Fruit fly (Drosophila melanogaster) whole organism, embryonic: ENCODE data around the gene arx.
A peak's percentile ranks its signal among the peaks of the same experiment; 100 is the strongest.

Experiments
- ATbp ChIP-seq: fragments of 200-800 bp; sonication (Bioruptor generic); optimal IDR thresholded peaks from 2 replicates; lab custom pipeline; 2017; ENCODE audit warnings: missing biosample characterization, mild to moderate bottlenecking, missing genetic modification characterization, missing genetic modification reagents
- C15 ChIP-seq: fragments of 200-800 bp; sonication (Bioruptor generic); IDR thresholded peaks from 3 replicates; pipeline ENCODE4 v1.3.6; 2022; ENCODE audit warnings: missing biosample characterization, missing genetic modification characterization
- CG10654 ChIP-seq: fragments of 200-800 bp; sonication (Bioruptor generic); optimal IDR thresholded peaks from 2 replicates; lab custom pipeline; 2016; ENCODE audit warnings: missing biosample characterization, missing genetic modification characterization
- CG12659 ChIP-seq: fragments of 200-800 bp; sonication (Bioruptor generic); optimal IDR thresholded peaks from 3 replicates; lab custom pipeline; 2017; ENCODE audit warnings: mild to moderate bottlenecking, missing biosample characterization, missing genetic modification reagents, missing genetic modification characterization
- CG13287 ChIP-seq: fragments of 200-800 bp; sonication (Bioruptor generic); IDR thresholded peaks from 2 replicates; pipeline ENCODE4 v1.3.6; 2022; ENCODE audit warnings: missing biosample characterization, missing genetic modification characterization; ENCODE audit not compliant: partially characterized antibody
- CG13624 ChIP-seq: fragments of 200-800 bp; sonication (Bioruptor generic); optimal IDR thresholded peaks from 2 replicates; lab custom pipeline; 2016; ENCODE audit warnings: missing biosample characterization, missing genetic modification characterization
- CG13775 ChIP-seq: fragments of 200-800 bp; sonication (Bioruptor generic); optimal IDR thresholded peaks from 3 replicates; lab custom pipeline; 2017; ENCODE audit warnings: missing biosample characterization, mild to moderate bottlenecking, missing genetic modification characterization
- CG15601 ChIP-seq: fragments of 200-800 bp; sonication (Bioruptor generic); optimal IDR thresholded peaks from 3 replicates; lab custom pipeline; 2019; ENCODE audit warnings: missing biosample characterization, mild to moderate bottlenecking, missing genetic modification characterization, moderate library complexity
- CG17186 ChIP-seq: fragments of 200-800 bp; sonication (Bioruptor generic); optimal IDR thresholded peaks from 3 replicates; lab custom pipeline; 2017; ENCODE audit warnings: missing biosample characterization, missing genetic modification reagents, missing genetic modification characterization
- CG17612 ChIP-seq: fragments of 200-800 bp; sonication (Bioruptor generic); IDR thresholded peaks from 2 replicates; pipeline ENCODE4 v1.3.6; 2022; ENCODE audit warnings: missing biosample characterization, missing genetic modification characterization
- CG1792 ChIP-seq: fragments of 200-800 bp; sonication (Bioruptor generic); optimal IDR thresholded peaks from 2 replicates; lab custom pipeline; 2016; ENCODE audit warnings: missing biosample characterization, missing genetic modification characterization
- CG32767 ChIP-seq: fragments of 200-800 bp; sonication (Bioruptor generic); IDR thresholded peaks from 2 replicates; pipeline ENCODE4 v1.3.6; 2022; ENCODE audit warnings: missing biosample characterization, missing genetic modification characterization
- CG3407 ChIP-seq: fragments of 200-800 bp; sonication (Bioruptor generic); optimal IDR thresholded peaks from 2 replicates; lab custom pipeline; 2018; ENCODE audit warnings: missing biosample characterization, mild to moderate bottlenecking, missing genetic modification characterization
- CG4707 ChIP-seq: fragments of 200-800 bp; sonication (Bioruptor generic); optimal IDR thresholded peaks from 2 replicates; lab custom pipeline; 2018; ENCODE audit warnings: missing biosample characterization, mild to moderate bottlenecking, missing genetic modification characterization, moderate library complexity
- CG4730 ChIP-seq: fragments of 200-800 bp; sonication (Bioruptor generic); IDR thresholded peaks from 2 replicates; pipeline ENCODE4 v1.3.6; 2022; ENCODE audit warnings: missing biosample characterization, missing genetic modification characterization
- CG6254 ChIP-seq: fragments of 200-800 bp; sonication (Bioruptor generic); optimal IDR thresholded peaks from 3 replicates; lab custom pipeline; 2017; ENCODE audit warnings: mild to moderate bottlenecking, missing biosample characterization, missing genetic modification reagents, missing genetic modification characterization
- CG6272 ChIP-seq: fragments of 200-800 bp; sonication (Bioruptor generic); IDR thresholded peaks from 2 replicates; pipeline ENCODE4 v1.3.6; 2022; ENCODE audit warnings: missing biosample characterization, missing genetic modification characterization
- CG7928 ChIP-seq: fragments of 200-800 bp; sonication (Bioruptor generic); optimal IDR thresholded peaks from 2 replicates; lab custom pipeline; 2017; ENCODE audit warnings: missing biosample characterization, mild to moderate bottlenecking, missing genetic modification characterization
- CG8281 ChIP-seq: fragments of 200-800 bp; sonication (Bioruptor generic); optimal IDR thresholded peaks from 2 replicates; lab custom pipeline; 2018; ENCODE audit warnings: missing biosample characterization, mild to moderate bottlenecking, missing genetic modification characterization, moderate library complexity
- CG9727 ChIP-seq: fragments of 200-800 bp; sonication (Bioruptor generic); optimal IDR thresholded peaks from 3 replicates; lab custom pipeline; 2017; ENCODE audit warnings: missing biosample characterization, mild to moderate bottlenecking, missing genetic modification characterization
- D19B ChIP-seq: fragments of 200-800 bp; sonication (Bioruptor generic); optimal IDR thresholded peaks from 2 replicates; lab custom pipeline; 2017; ENCODE audit warnings: missing biosample characterization, mild to moderate bottlenecking, missing genetic modification characterization
- Dref ChIP-seq: fragments of 200-800 bp; sonication (Bioruptor generic); IDR thresholded peaks from 2 replicates; pipeline ENCODE4 v1.3.6; 2022; ENCODE audit warnings: missing biosample characterization, missing genetic modification characterization
- Gug ChIP-seq: fragments of 200-800 bp; sonication (Bioruptor generic); IDR thresholded peaks from 4 replicates; pipeline ENCODE4 v1.3.6; 2022; ENCODE audit warnings: missing biosample characterization, missing genetic modification characterization
- HHEX ChIP-seq: fragments of 200-800 bp; sonication (Bioruptor generic); optimal IDR thresholded peaks from 3 replicates; lab custom pipeline; 2017; ENCODE audit warnings: missing biosample characterization, mild to moderate bottlenecking, missing genetic modification characterization, missing genetic modification reagents
- HLH3B ChIP-seq: fragments of 200-800 bp; sonication (Bioruptor generic); IDR thresholded peaks from 2 replicates; pipeline ENCODE4 v1.3.6; 2022; ENCODE audit warnings: missing biosample characterization, missing genetic modification characterization
- HLH54F ChIP-seq: fragments of 200-800 bp; sonication (Bioruptor generic); optimal IDR thresholded peaks from 3 replicates; lab custom pipeline; 2016; ENCODE audit warnings: missing biosample characterization, missing genetic modification characterization
- HmgZ ChIP-seq: fragments of 200-800 bp; sonication (Bioruptor generic); optimal IDR thresholded peaks from 2 replicates; lab custom pipeline; 2018; ENCODE audit warnings: missing biosample characterization, mild to moderate bottlenecking, missing genetic modification characterization
- Hr39 ChIP-seq: fragments of >200 bp; optimal IDR thresholded peaks from 2 replicates; lab custom pipeline; 2017
- Nf-YB ChIP-seq: fragments of 200-800 bp; sonication (Bioruptor generic); optimal IDR thresholded peaks from 3 replicates; lab custom pipeline; 2019; ENCODE audit warnings: missing biosample characterization, mild to moderate bottlenecking, missing genetic modification characterization, moderate library complexity
- Poxn ChIP-seq: fragments of 200-800 bp; sonication (Bioruptor generic); IDR thresholded peaks from 2 replicates; pipeline ENCODE4 v1.3.6; 2022; ENCODE audit warnings: missing biosample characterization, missing genetic modification characterization
- Rx ChIP-seq: fragments of 200-800 bp; sonication (Bioruptor generic); IDR thresholded peaks from 2 replicates; pipeline ENCODE4 v1.3.6; 2022; ENCODE audit warnings: missing biosample characterization, missing genetic modification characterization
- Sox102F ChIP-seq: fragments of 200-800 bp; sonication (Bioruptor generic); optimal IDR thresholded peaks from 2 replicates; lab custom pipeline; 2018; ENCODE audit warnings: missing biosample characterization, mild to moderate bottlenecking, missing genetic modification characterization, moderate library complexity
- YL-1 ChIP-seq: fragments of 200-800 bp; sonication (Bioruptor generic); optimal IDR thresholded peaks from 3 replicates; lab custom pipeline; 2017; ENCODE audit warnings: missing biosample characterization, mild to moderate bottlenecking, missing genetic modification characterization
- ac ChIP-seq: fragments of 200-800 bp; sonication (Bioruptor generic); optimal IDR thresholded peaks from 3 replicates; lab custom pipeline; 2017; ENCODE audit warnings: missing biosample characterization, mild to moderate bottlenecking, missing genetic modification characterization
- ash1 ChIP-seq: fragments of 200-800 bp; sonication (Bioruptor generic); optimal IDR thresholded peaks from 2 replicates; lab custom pipeline; 2018; ENCODE audit warnings: missing biosample characterization, mild to moderate bottlenecking, missing genetic modification characterization
- dan ChIP-seq: fragments of 200-800 bp; sonication (Bioruptor generic); IDR thresholded peaks from 2 replicates; pipeline ENCODE4 v1.3.6; 2022; ENCODE audit warnings: missing biosample characterization, missing genetic modification characterization
- dimm ChIP-seq: fragments of 200-800 bp; sonication (Bioruptor generic); IDR thresholded peaks from 2 replicates; pipeline ENCODE4 v1.3.6; 2022; ENCODE audit warnings: missing biosample characterization, missing genetic modification characterization
- disco-r ChIP-seq: fragments of 200-800 bp; sonication (Bioruptor generic); optimal IDR thresholded peaks from 2 replicates; lab custom pipeline; 2016; ENCODE audit warnings: missing biosample characterization, missing genetic modification characterization
- gcm2 ChIP-seq: fragments of 200-800 bp; sonication (Bioruptor generic); optimal IDR thresholded peaks from 2 replicates; lab custom pipeline; 2016; ENCODE audit warnings: missing biosample characterization, missing genetic modification characterization
- grn ChIP-seq: fragments of 200-800 bp; sonication (Bioruptor generic); optimal IDR thresholded peaks from 3 replicates; lab custom pipeline; 2017; ENCODE audit warnings: missing biosample characterization, missing genetic modification characterization
- inv ChIP-seq: fragments of 200-800 bp; sonication (Bioruptor generic); IDR thresholded peaks from 2 replicates; pipeline ENCODE4 v1.3.6; 2022; ENCODE audit warnings: missing biosample characterization, missing genetic modification characterization; ENCODE audit not compliant: partially characterized antibody
- klu ChIP-seq: fragments of 200-800 bp; sonication (Bioruptor generic); IDR thresholded peaks from 2 replicates; pipeline ENCODE4 v1.3.6; 2022; ENCODE audit warnings: missing biosample characterization, missing genetic modification characterization
- lmd ChIP-seq: fragments of 200-800 bp; sonication (Bioruptor generic); IDR thresholded peaks from 2 replicates; pipeline ENCODE4 v1.3.6; 2022; ENCODE audit warnings: missing biosample characterization, missing genetic modification characterization
- nerfin-2 ChIP-seq: fragments of 200-800 bp; sonication (Bioruptor generic); IDR thresholded peaks from 2 replicates; pipeline ENCODE4 v1.3.6; 2022; ENCODE audit warnings: missing biosample characterization, missing genetic modification characterization; ENCODE audit not compliant: partially characterized antibody
- ro ChIP-seq: fragments of 200-800 bp; sonication (Bioruptor generic); IDR thresholded peaks from 2 replicates; pipeline ENCODE4 v1.3.6; 2022; ENCODE audit warnings: missing biosample characterization, missing genetic modification characterization
- sisA ChIP-seq: fragments of 200-800 bp; sonication (Bioruptor generic); IDR thresholded peaks from 2 replicates; pipeline ENCODE4 v1.3.6; 2022; ENCODE audit warnings: missing biosample characterization, missing genetic modification characterization
- sug ChIP-seq: fragments of 200-800 bp; optimal IDR thresholded peaks from 2 replicates; lab custom pipeline; 2019; ENCODE audit warnings: missing biosample characterization, mild to moderate bottlenecking, missing genetic modification characterization, moderate library complexity
- vvl ChIP-seq: fragments of 200-800 bp; sonication (Bioruptor generic); IDR thresholded peaks from 2 replicates; pipeline ENCODE4 v1.3.6; 2022; ENCODE audit warnings: missing biosample characterization, missing genetic modification characterization
- wdn ChIP-seq: fragments of 200-800 bp; sonication (Bioruptor generic); IDR thresholded peaks from 2 replicates; pipeline ENCODE4 v1.3.6; 2022; ENCODE audit warnings: missing biosample characterization, missing genetic modification characterization

The arx gene

DNA sequence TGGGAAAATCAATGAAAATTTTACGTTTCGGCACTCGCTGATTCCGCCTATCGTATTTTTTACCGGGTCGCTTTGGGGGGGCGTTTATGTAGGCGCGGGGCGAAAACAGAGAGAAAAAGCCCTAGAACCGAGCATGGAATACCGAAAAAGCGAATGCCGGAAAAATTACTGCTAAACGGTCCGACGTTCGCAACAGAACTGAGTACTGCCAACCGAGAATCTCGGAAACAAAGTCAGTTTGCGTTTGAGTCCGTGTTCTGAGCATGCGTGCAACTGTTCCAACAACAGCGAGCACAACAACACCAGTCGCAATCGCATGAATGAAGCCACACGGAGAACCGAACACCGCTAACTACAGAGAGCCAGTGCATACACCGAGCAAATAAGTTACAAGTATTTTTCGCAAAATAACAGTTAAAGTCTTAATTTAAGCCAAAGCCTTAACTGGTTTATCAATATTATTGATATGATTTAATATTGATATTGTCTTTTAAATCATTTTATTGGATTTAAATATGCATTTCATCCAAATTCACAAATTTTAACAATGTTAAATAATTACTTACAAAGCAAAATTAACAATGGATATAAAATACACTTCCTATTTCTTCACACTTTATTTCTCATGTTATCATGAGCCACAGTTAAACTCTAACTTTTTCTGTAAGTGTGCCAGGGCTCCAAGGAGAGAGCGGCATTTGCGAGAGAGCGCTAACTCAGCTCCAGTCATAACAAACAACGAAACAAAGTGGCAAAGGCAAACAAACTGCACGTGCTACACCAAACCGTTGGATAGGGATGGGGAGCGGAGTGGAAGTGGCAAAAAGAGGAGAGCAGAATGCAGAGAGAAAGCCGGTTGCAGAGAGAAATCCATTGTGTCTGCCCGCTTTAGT, 10.8 kb downstream of the arx start, which contains the start of gene CG3961 (continued):
- peak; percentile 97 for TF ChIP-seq CG3407 (GFP tag; lab: Kevin White, UChicago)
- peak; percentile 79 for TF ChIP-seq gcm2
- peak; percentile 94 for TF ChIP-seq sug (tag; lab: Kevin White, UChicago)
- no peak for TF ChIP-seq Hr39 (lab: Kevin White, UChicago)
- no peak for TF ChIP-seq inv (GFP tag; lab: Robert Waterston, UW)
- TF ChIP-seq CG15601 = peak; percentile 98
- no peak; the same call in 1 of the 2 replicates for TF ChIP-seq CG6272 (GFP tag; lab: Robert Waterston, UW)
- TF ChIP-seq lmd (GFP tag; lab: Robert Waterston, UW) = peak; percentile 94
- no peak; the same call in 2 of the 3 replicates for TF ChIP-seq C15 (GFP tag; lab: Robert Waterston, UW)
- peak; percentile 98 for TF ChIP-seq CG13775
- peak; percentile 100 for TF ChIP-seq CG9727
- TF ChIP-seq CG1792 (GFP tag; lab: Kevin White, UChicago) = peak; percentile 63
- peak; percentile 76 for TF ChIP-seq ac (GFP tag; lab: Kevin White, UChicago)
- no peak for TF ChIP-seq dan (GFP tag; lab: Robert Waterston, UW)
- peak; percentile 75 for TF ChIP-seq HLH54F (GFP tag; lab: Kevin White, UChicago)
- TF ChIP-seq ash1 (GFP tag; lab: Kevin White, UChicago) = no peak
- peak; percentile 95 for TF ChIP-seq HLH3B (GFP tag; lab: Robert Waterston, UW)
- TF ChIP-seq disco-r (GFP tag; lab: Kevin White, UChicago) = peak; percentile 68
- TF ChIP-seq HmgZ (tag; lab: Kevin White, UChicago) = peak; percentile 95
- no peak for TF ChIP-seq Poxn
- peak; percentile 81 for TF ChIP-seq Gug (GFP tag; lab: Robert Waterston, UW)
- TF ChIP-seq HHEX (GFP tag; lab: Kevin White, UChicago) = peak; percentile 96
- peak; percentile 80 for TF ChIP-seq wdn (GFP tag; lab: Robert Waterston, UW)
- peak; percentile 91 for TF ChIP-seq CG8281 (tag; lab: Kevin White, UChicago)
- peak; percentile 95 for TF ChIP-seq CG10654 (GFP tag; lab: Kevin White, UChicago)
- peak; percentile 99 for TF ChIP-seq CG12659 (GFP tag; lab: Kevin White, UChicago)
- no peak; the same call in 1 of the 2 replicates for TF ChIP-seq CG13287 (GFP tag; lab: Robert Waterston, UW)
- TF ChIP-seq dimm = peak; percentile 79
- TF ChIP-seq sisA (GFP tag; lab: Robert Waterston, UW) = peak; percentile 89
- TF ChIP-seq ro (GFP tag; lab: Robert Waterston, UW) = peak; percentile 91
- peak; percentile 89 for TF ChIP-seq CG4707 (GFP tag; lab: Kevin White, UChicago)
- peak; percentile 88 for TF ChIP-seq YL-1 (GFP tag; lab: Kevin White, UChicago)
- peak; percentile 98 for TF ChIP-seq Sox102F (GFP tag; lab: Kevin White, UChicago)
- peak; percentile 64 for TF ChIP-seq Rx (GFP tag; lab: Robert Waterston, UW)
- TF ChIP-seq ATbp (GFP tag; lab: Kevin White, UChicago) = peak; percentile 96
- peak; percentile 91 for TF ChIP-seq klu (GFP tag; lab: Robert Waterston, UW)
- peak; percentile 96 for TF ChIP-seq CG6254 (GFP tag; lab: Kevin White, UChicago)
- no peak for TF ChIP-seq Dref (GFP tag; lab: Robert Waterston, UW)
- peak; percentile 82 for TF ChIP-seq CG4730 (GFP tag; lab: Robert Waterston, UW)
- peak; percentile 89 for TF ChIP-seq Nf-YB
- TF ChIP-seq CG17186 = peak; percentile 91
- TF ChIP-seq nerfin-2 (GFP tag; lab: Robert Waterston, UW) = 0 out of 2 replicates have a peak, but pooled peaks have one; percentile 16
- peak; percentile 73 for TF ChIP-seq CG7928 (GFP tag; lab: Kevin White, UChicago)
- TF ChIP-seq grn (GFP tag; lab: Kevin White, UChicago) = peak; percentile 85
- no peak for TF ChIP-seq CG17612 (GFP tag; lab: Robert Waterston, UW)
- TF ChIP-seq CG13624 = peak; percentile 78
- peak; percentile 84 for TF ChIP-seq D19B
- TF ChIP-seq vvl (GFP tag; lab: Robert Waterston, UW) = peak; percentile 94
- TF ChIP-seq CG32767 (GFP tag; lab: Robert Waterston, UW) = peak; percentile 94
